Fruit fly (Drosophila melanogaster) whole organism, wandering third instar larva: ENCODE data around the gene Obp18a.
A peak's percentile ranks its signal among the peaks of the same experiment; 100 is the strongest.

ENCODE experiments used
- Abd-B ChIP-seq: fragments of >200 bp; optimal IDR thresholded peaks from 2 replicates; lab custom pipeline; 2017; ENCODE audit warnings: missing biosample characterization, missing genetic modification characterization
- Dfd ChIP-seq: fragments of >200 bp; optimal IDR thresholded peaks from 2 replicates; lab custom pipeline; 2017; ENCODE audit warnings: missing biosample characterization, missing genetic modification characterization
- Dif ChIP-seq: fragments of 200-275, 200-300 bp; sonication (Bioruptor generic); optimal IDR thresholded peaks from 2 replicates; lab custom pipeline; 2018; ENCODE audit warnings: missing biosample characterization, missing genetic modification characterization; ENCODE audit not compliant: partially characterized antibody
- Hnf4 ChIP-seq: fragments of 200-800 bp; sonication (Bioruptor generic); optimal IDR thresholded peaks from 2 replicates; lab custom pipeline; 2016; ENCODE audit warnings: missing biosample characterization, mild to moderate bottlenecking, missing genetic modification characterization
- Hr83 ChIP-seq: fragments of 200-300 bp; sonication (Bioruptor generic); optimal IDR thresholded peaks from 2 replicates; lab custom pipeline; 2016; ENCODE audit warnings: missing biosample characterization, mild to moderate bottlenecking, missing genetic modification characterization, moderate library complexity; ENCODE audit not compliant: poor library complexity, severe bottlenecking
- Myc ChIP-seq: fragments of >200 bp; optimal IDR thresholded peaks from 2 replicates; lab custom pipeline; 2017
- N ChIP-seq: fragments of >200 bp; optimal IDR thresholded peaks from 2 replicates; lab custom pipeline; 2018; ENCODE audit warnings: missing biosample characterization, missing external identifiers, missing genetic modification characterization
- Rel ChIP-seq, 2 experiments: fragments of 200-800 bp; sonication (Bioruptor generic) in 1 of 2; optimal IDR thresholded peaks; 2 replicates in 1 of 2; 3 replicates in 1 of 2; lab custom pipeline; 2016 to 2019; ENCODE audit warnings: mild to moderate bottlenecking in 2 of 2, missing biosample characterization in 2 of 2, missing genetic modification characterization in 2 of 2, moderate library complexity in 1 of 2
- dmrt93B ChIP-seq: fragments of 200-800 bp; sonication (Bioruptor generic); optimal IDR thresholded peaks from 2 replicates; lab custom pipeline; 2018; ENCODE audit warnings: missing biosample characterization, mild to moderate bottlenecking, missing genetic modification characterization
- usp ChIP-seq: fragments of >200 bp; optimal IDR thresholded peaks from 2 replicates; lab custom pipeline; 2017; ENCODE audit warnings: missing biosample characterization, missing genetic modification characterization

DNA sequence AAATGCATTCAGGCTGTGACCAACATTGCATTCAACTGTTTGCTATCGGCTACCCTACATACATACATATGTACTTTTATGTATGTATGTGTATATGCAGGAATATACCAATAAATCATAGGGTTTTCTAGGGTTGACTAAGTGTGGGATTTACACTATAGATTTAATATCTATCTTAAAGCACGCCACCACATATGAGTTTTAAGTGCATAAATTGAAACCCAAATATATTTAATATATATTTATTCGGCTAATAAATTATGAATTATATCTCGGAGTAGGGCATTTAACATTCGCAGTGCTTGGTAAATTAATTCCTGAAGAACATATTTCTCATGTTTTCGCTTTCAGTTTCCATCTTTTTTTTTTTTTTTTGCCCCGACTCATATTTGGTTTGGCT is 24.3 kb upstream of the Obp18a start:
- no peak for TF ChIP-seq Hr83 (GFP tag; lab: Kevin White, UChicago)
- no peak for TF ChIP-seq Abd-B (GFP tag; lab: Kevin White, UChicago)
- TF ChIP-seq Rel (GFP tag; optimal IDR thresholded peaks at IDR 0.05; lab: Kevin White, UChicago) = no peak
- no peak for TF ChIP-seq Rel (tag; optimal IDR thresholded peaks at IDR 0.05; lab: Kevin White, UChicago)
- no peak for TF ChIP-seq Myc (lab: Kevin White, UChicago)
- no peak for TF ChIP-seq N
- TF ChIP-seq dmrt93B (GFP tag; lab: Kevin White, UChicago) = peak; percentile 34
- peak; percentile 3 for TF ChIP-seq Hnf4 (GFP tag; lab: Kevin White, UChicago)
- no peak for TF ChIP-seq Dif (GFP tag; lab: Kevin White, UChicago)
- no peak for TF ChIP-seq Dfd (GFP tag; lab: Kevin White, UChicago)
- no peak for TF ChIP-seq usp (GFP tag; lab: Kevin White, UChicago)
